Comparison of ENCODE assay signal across 1 fruit fly cellular context in the genomic region with DNA sequence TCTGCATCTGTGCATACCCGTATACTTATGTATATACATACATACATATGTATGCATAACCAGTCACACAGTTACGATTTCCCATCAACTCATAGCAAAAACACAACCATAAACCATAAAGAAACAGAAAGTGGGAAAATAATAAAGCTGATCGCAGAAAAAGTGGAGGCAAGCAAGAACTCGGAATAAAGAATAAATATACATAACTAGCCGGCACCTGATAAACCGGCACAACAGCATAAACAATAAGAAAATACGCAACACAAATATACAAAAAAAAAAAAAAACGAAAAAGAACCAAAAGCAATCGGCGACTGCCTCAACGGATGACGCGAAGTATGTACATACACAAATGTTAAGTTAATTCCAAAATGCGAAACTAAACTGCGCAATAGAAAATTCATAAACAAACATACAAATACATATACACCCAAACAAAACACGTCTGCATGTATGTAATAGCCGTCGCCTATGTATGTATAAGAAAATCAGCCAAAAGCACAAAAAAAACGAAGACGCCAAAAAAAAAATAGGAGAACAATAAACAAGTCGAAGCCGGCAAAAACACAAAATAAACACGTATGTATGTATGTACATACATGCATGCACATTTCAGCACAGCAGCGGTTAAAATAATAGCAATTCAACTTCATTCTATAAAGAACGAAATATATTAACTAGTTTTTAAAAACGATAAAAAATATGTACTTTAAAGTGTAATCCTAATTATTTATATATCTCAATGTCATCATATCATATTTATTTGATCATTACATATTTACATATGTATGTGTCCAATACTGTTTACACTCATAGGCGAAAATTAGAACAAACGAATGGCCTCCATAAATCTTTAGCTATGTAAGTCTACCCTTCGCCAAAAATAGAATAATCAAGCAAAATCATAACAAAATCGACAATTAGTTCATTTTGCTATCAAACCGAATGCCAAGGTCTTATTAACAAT.
A peak's percentile ranks its signal among the peaks of the same experiment; 100 is the strongest.
TF ChIP-seq lines count a peak whose summit lies in the region.

No protein-coding gene starts in this region.

TF ChIP-seq in whole organism, embryonic, 481 proteins besides CTCF, POLR2A, EP300 and RAD21 (continued from another document and continues in another):
- no peak for TF ChIP-seq CG1647 (GFP tag; optimal IDR thresholded peaks at IDR 0.05; lab: Kevin White, UChicago)
- peak; percentile 33; the same call in 1 of the 2 replicates for TF ChIP-seq onecut (GFP tag; IDR thresholded peaks at IDR 0.05; lab: Robert Waterston, UW)
- TF ChIP-seq D (optimal IDR thresholded peaks at IDR 0.05; lab: Kevin White, UChicago), result no peak
- no peak for TF ChIP-seq D (GFP tag; optimal IDR thresholded peaks at IDR 0.05; lab: Kevin White, UChicago)
- no peak for TF ChIP-seq CG14965 (GFP tag; optimal IDR thresholded peaks at IDR 0.05; lab: Kevin White, UChicago; ENCODE audit: borderline replicate concordance)
- TF ChIP-seq pnt (GFP tag; optimal IDR thresholded peaks at IDR 0.05; lab: Kevin White, UChicago), result no peak
- no peak for TF ChIP-seq HLH4C (GFP tag; IDR thresholded peaks at IDR 0.05; lab: Robert Waterston, UW; ENCODE audit: partially characterized antibody)
- TF ChIP-seq CG15514 (GFP tag; optimal IDR thresholded peaks at IDR 0.05; lab: Kevin White, UChicago), result peak; percentile 66
- TF ChIP-seq CG11247 (GFP tag; IDR thresholded peaks at IDR 0.05; lab: Robert Waterston, UW), result peak; percentile 71; the same call in 1 of the 2 replicates
- peak; percentile 7 for TF ChIP-seq Atf3 (GFP tag; optimal IDR thresholded peaks at IDR 0.05; lab: Kevin White, UChicago)
- peak; percentile 63 for TF ChIP-seq CG9215 (GFP tag; IDR thresholded peaks at IDR 0.05; lab: Robert Waterston, UW)
- peak; percentile 20 for TF ChIP-seq CrebB (tag; optimal IDR thresholded peaks at IDR 0.05; lab: Kevin White, UChicago)
- TF ChIP-seq esg (GFP tag; conservative IDR thresholded peaks at IDR 0.05; lab: Robert Waterston, UW), result peak; percentile 63
- TF ChIP-seq pfk (GFP tag; optimal IDR thresholded peaks at IDR 0.05; lab: Kevin White, UChicago), result no peak
- TF ChIP-seq B-H2 (GFP tag; optimal IDR thresholded peaks at IDR 0.05; lab: Kevin White, UChicago), result no peak
- TF ChIP-seq Jarid2 (GFP tag; optimal IDR thresholded peaks at IDR 0.05; lab: Kevin White, UChicago), result peak; percentile 38
- TF ChIP-seq CG10267 (tag; optimal IDR thresholded peaks at IDR 0.05; lab: Kevin White, UChicago), result peak; percentile 64
- TF ChIP-seq CG16779 (GFP tag; IDR thresholded peaks at IDR 0.05; lab: Robert Waterston, UW), result 0 out of 2 replicates have a peak, but pooled peaks have one; percentile 22
- TF ChIP-seq crp (GFP tag; optimal IDR thresholded peaks at IDR 0.05; lab: Kevin White, UChicago), result no peak
- TF ChIP-seq Dfd (GFP tag; optimal IDR thresholded peaks at IDR 0.05; lab: Kevin White, UChicago), result no peak
- peak; percentile 67 for TF ChIP-seq scrt (GFP tag; optimal IDR thresholded peaks at IDR 0.05; lab: Kevin White, UChicago)
- TF ChIP-seq CG2199 (GFP tag; IDR thresholded peaks at IDR 0.05; lab: Robert Waterston, UW), result no peak
- TF ChIP-seq Hr3 (GFP tag; optimal IDR thresholded peaks at IDR 0.05; lab: Kevin White, UChicago), result peak; percentile 59
- TF ChIP-seq Scr (GFP tag; IDR thresholded peaks at IDR 0.05; lab: Robert Waterston, UW; ENCODE audit: partially characterized antibody), result no peak
- TF ChIP-seq Fer1 (GFP tag; optimal IDR thresholded peaks at IDR 0.05; lab: Kevin White, UChicago), result peak; percentile 78
- peak; percentile 60 for TF ChIP-seq Nf-YB (GFP tag; optimal IDR thresholded peaks at IDR 0.05; lab: Kevin White, UChicago)
- TF ChIP-seq CG9437 (GFP tag; optimal IDR thresholded peaks at IDR 0.05; lab: Kevin White, UChicago), result peak; percentile 72
- peak; percentile 54; the same call in 1 of the 2 replicates for TF ChIP-seq gsb (GFP tag; IDR thresholded peaks at IDR 0.05; lab: Robert Waterston, UW)
- TF ChIP-seq CG1024 (GFP tag; IDR thresholded peaks at IDR 0.05; lab: Robert Waterston, UW), result peak; percentile 53; the same call in 1 of the 2 replicates
- no peak for TF ChIP-seq CG3838 (GFP tag; optimal IDR thresholded peaks at IDR 0.05; lab: Kevin White, UChicago)
- TF ChIP-seq CG8281 (tag; optimal IDR thresholded peaks at IDR 0.05; lab: Kevin White, UChicago), result no peak
- peak; percentile 39 for TF ChIP-seq exex (tag; optimal IDR thresholded peaks at IDR 0.05; lab: Kevin White, UChicago)
- TF ChIP-seq CG12744 (GFP tag; optimal IDR thresholded peaks at IDR 0.05; lab: Kevin White, UChicago), result no peak
- peak; percentile 85 for TF ChIP-seq CG18599 (GFP tag; optimal IDR thresholded peaks at IDR 0.05; lab: Kevin White, UChicago)
- no peak for TF ChIP-seq tna (GFP tag; IDR thresholded peaks at IDR 0.05; lab: Robert Waterston, UW; ENCODE audit: partially characterized antibody)
- TF ChIP-seq Xrp1 (GFP tag; IDR thresholded peaks at IDR 0.05; lab: Robert Waterston, UW), result peak; percentile 64; the same call in 1 of the 2 replicates
- no peak for TF ChIP-seq danr (GFP tag; IDR thresholded peaks at IDR 0.05; lab: Robert Waterston, UW)
- peak; percentile 50 for TF ChIP-seq nerfin-1 (tag; optimal IDR thresholded peaks at IDR 0.05; lab: Kevin White, UChicago)
- peak; percentile 62 for TF ChIP-seq psq (GFP tag; optimal IDR thresholded peaks at IDR 0.05; lab: Kevin White, UChicago)
- no peak for TF ChIP-seq CG12071 (GFP tag; optimal IDR thresholded peaks at IDR 0.05; lab: Kevin White, UChicago)
- TF ChIP-seq Med (GFP tag; lab: Kevin White, UChicago), result peak; percentile 43
- TF ChIP-seq Dip3 (GFP tag; optimal IDR thresholded peaks at IDR 0.05; lab: Kevin White, UChicago), result no peak
- no peak for TF ChIP-seq CG10543 (GFP tag; optimal IDR thresholded peaks at IDR 0.05; lab: Kevin White, UChicago)
- TF ChIP-seq CG17361 (GFP tag; IDR thresholded peaks at IDR 0.05; lab: Robert Waterston, UW), result peak; percentile 79
- TF ChIP-seq cad (GFP tag; optimal IDR thresholded peaks at IDR 0.05; lab: Kevin White, UChicago), result no peak
- TF ChIP-seq ems (GFP tag; optimal IDR thresholded peaks at IDR 0.05; lab: Kevin White, UChicago), result no peak
- peak; percentile 66; the same call in 2 of the 3 replicates for TF ChIP-seq ci (GFP tag; IDR thresholded peaks at IDR 0.05; lab: Robert Waterston, UW)
- TF ChIP-seq C15 (GFP tag; IDR thresholded peaks at IDR 0.05; lab: Robert Waterston, UW), result 0 out of 3 replicates have a peak, but pooled peaks have one; percentile 7
- TF ChIP-seq MESR4 (GFP tag; optimal IDR thresholded peaks at IDR 0.05; lab: Kevin White, UChicago), result no peak
- peak; percentile 39 for TF ChIP-seq CG1792 (GFP tag; optimal IDR thresholded peaks at IDR 0.05; lab: Kevin White, UChicago)
- TF ChIP-seq gsb-n (tag; optimal IDR thresholded peaks at IDR 0.05; lab: Kevin White, UChicago), result peak; percentile 28
- TF ChIP-seq CG7963 (GFP tag; IDR thresholded peaks at IDR 0.05; lab: Robert Waterston, UW; ENCODE audit: partially characterized antibody), result no peak
- TF ChIP-seq dmrt11E (tag; optimal IDR thresholded peaks at IDR 0.05; lab: Kevin White, UChicago), result peak; percentile 43
- TF ChIP-seq p53 (GFP tag; optimal IDR thresholded peaks at IDR 0.05; lab: Kevin White, UChicago), result no peak
- no peak for TF ChIP-seq Side (GFP tag; optimal IDR thresholded peaks at IDR 0.05; lab: Kevin White, UChicago)
- no peak for TF ChIP-seq CG33557 (GFP tag; optimal IDR thresholded peaks at IDR 0.05; lab: Kevin White, UChicago)
- peak; percentile 7 for TF ChIP-seq CG16815 (GFP tag; optimal IDR thresholded peaks at IDR 0.05; lab: Kevin White, UChicago)
- TF ChIP-seq Fer2 (tag; optimal IDR thresholded peaks at IDR 0.05; lab: Kevin White, UChicago), result peak; percentile 39
- no peak for TF ChIP-seq ato (GFP tag; IDR thresholded peaks at IDR 0.05; lab: Robert Waterston, UW; ENCODE audit: partially characterized antibody)
- TF ChIP-seq chm (GFP tag; IDR thresholded peaks at IDR 0.05; lab: Robert Waterston, UW), result peak; percentile 73; the same call in 1 of the 2 replicates
- peak; percentile 34 for TF ChIP-seq Drgx (GFP tag; IDR thresholded peaks at IDR 0.05; lab: Robert Waterston, UW)
- TF ChIP-seq NC2α (GFP tag; optimal IDR thresholded peaks at IDR 0.05; lab: Kevin White, UChicago), result no peak
- TF ChIP-seq Ets97D (GFP tag; optimal IDR thresholded peaks at IDR 0.05; lab: Kevin White, UChicago), result no peak
- TF ChIP-seq YL-1 (GFP tag; optimal IDR thresholded peaks at IDR 0.05; lab: Kevin White, UChicago), result no peak
- TF ChIP-seq Lpt (GFP tag; optimal IDR thresholded peaks at IDR 0.05; lab: Kevin White, UChicago), result no peak
- peak; percentile 49 for TF ChIP-seq Deaf1 (tag; optimal IDR thresholded peaks at IDR 0.05; lab: Kevin White, UChicago)
- peak; percentile 83 for TF ChIP-seq tgo (GFP tag; IDR thresholded peaks at IDR 0.05; lab: Robert Waterston, UW)
- no peak for TF ChIP-seq Hmx (GFP tag; optimal IDR thresholded peaks at IDR 0.05; lab: Kevin White, UChicago)
- TF ChIP-seq br (optimal IDR thresholded peaks at IDR 0.05; lab: Kevin White, UChicago), result no peak
- TF ChIP-seq fd96Cb (tag; optimal IDR thresholded peaks at IDR 0.05; lab: Kevin White, UChicago), result peak; percentile 43
- peak; percentile 51 for TF ChIP-seq ttk (GFP tag; IDR thresholded peaks at IDR 0.05; lab: Robert Waterston, UW)
- peak; percentile 3 for TF ChIP-seq CG4617 (GFP tag; optimal IDR thresholded peaks at IDR 0.05; lab: Kevin White, UChicago; ENCODE audit: borderline replicate concordance)
- TF ChIP-seq bbx (GFP tag; IDR thresholded peaks at IDR 0.05; lab: Robert Waterston, UW; ENCODE audit: partially characterized antibody), result no peak
- TF ChIP-seq CG12236 (GFP tag; optimal IDR thresholded peaks at IDR 0.05; lab: Kevin White, UChicago), result no peak
- peak; percentile 63 for TF ChIP-seq tap (tag; optimal IDR thresholded peaks at IDR 0.05; lab: Kevin White, UChicago)
- no peak for TF ChIP-seq Bdp1 (GFP tag; optimal IDR thresholded peaks at IDR 0.05; lab: Kevin White, UChicago)
- TF ChIP-seq CG16813 (GFP tag; IDR thresholded peaks at IDR 0.05; lab: Robert Waterston, UW; ENCODE audit: partially characterized antibody), result no peak
- TF ChIP-seq CG18764 (GFP tag; optimal IDR thresholded peaks at IDR 0.05; lab: Kevin White, UChicago), result peak; percentile 36
- TF ChIP-seq cg (GFP tag; optimal IDR thresholded peaks at IDR 0.05; lab: Kevin White, UChicago), result peak; percentile 33
- no peak for TF ChIP-seq CG6791 (GFP tag; IDR thresholded peaks at IDR 0.05; lab: Robert Waterston, UW; ENCODE audit: partially characterized antibody)
- no peak for TF ChIP-seq lov (optimal IDR thresholded peaks at IDR 0.05; lab: Kevin White, UChicago)
- TF ChIP-seq lov (GFP tag; IDR thresholded peaks at IDR 0.05; lab: Robert Waterston, UW), result no peak
- TF ChIP-seq emc (GFP tag; optimal IDR thresholded peaks at IDR 0.05; lab: Kevin White, UChicago), result no peak
- no peak for TF ChIP-seq CG8290 (GFP tag; optimal IDR thresholded peaks at IDR 0.05; lab: Kevin White, UChicago)
- peak in 1 of 2 experiments; percentile 55 for TF ChIP-seq CG8290 (tag; optimal IDR thresholded peaks at IDR 0.05; lab: Kevin White, UChicago)
- no peak for TF ChIP-seq CG7745 (tag; optimal IDR thresholded peaks at IDR 0.05; lab: Kevin White, UChicago)
- TF ChIP-seq CG6689 (GFP tag; IDR thresholded peaks at IDR 0.05; lab: Robert Waterston, UW), result peak; percentile 81
- peak; percentile 88 for TF ChIP-seq vvl (GFP tag; IDR thresholded peaks at IDR 0.05; lab: Robert Waterston, UW)
- no peak for TF ChIP-seq tx (GFP tag; optimal IDR thresholded peaks at IDR 0.05; lab: Kevin White, UChicago)
- TF ChIP-seq ac (GFP tag; optimal IDR thresholded peaks at IDR 0.05; lab: Kevin White, UChicago), result no peak
- TF ChIP-seq CG18262 (tag; optimal IDR thresholded peaks at IDR 0.05; lab: Kevin White, UChicago), result peak; percentile 74
- TF ChIP-seq Opbp (GFP tag; IDR thresholded peaks at IDR 0.05; lab: Robert Waterston, UW; ENCODE audit: partially characterized antibody), result no peak
- no peak for TF ChIP-seq CG8765 (GFP tag; IDR thresholded peaks at IDR 0.05; lab: Robert Waterston, UW)
- no peak for TF ChIP-seq hbn (GFP tag; IDR thresholded peaks at IDR 0.05; lab: Robert Waterston, UW; ENCODE audit: partially characterized antibody)
- TF ChIP-seq Sry-δ (GFP tag; optimal IDR thresholded peaks at IDR 0.05; lab: Kevin White, UChicago), result no peak
- TF ChIP-seq D19B (GFP tag; optimal IDR thresholded peaks at IDR 0.05; lab: Kevin White, UChicago), result peak; percentile 50
- peak; percentile 17 for TF ChIP-seq zfh2 (GFP tag; optimal IDR thresholded peaks at IDR 0.05; lab: Kevin White, UChicago)
- TF ChIP-seq wdn (GFP tag; IDR thresholded peaks at IDR 0.05; lab: Robert Waterston, UW), result peak; percentile 61
- no peak for TF ChIP-seq CG7271 (tag; optimal IDR thresholded peaks at IDR 0.05; lab: Kevin White, UChicago)
- TF ChIP-seq mirr (GFP tag; optimal IDR thresholded peaks at IDR 0.05; lab: Kevin White, UChicago), result peak; percentile 4
- TF ChIP-seq luna (GFP tag; optimal IDR thresholded peaks at IDR 0.05; lab: Kevin White, UChicago), result no peak
- no peak for TF ChIP-seq disco-r (GFP tag; optimal IDR thresholded peaks at IDR 0.05; lab: Kevin White, UChicago)
- TF ChIP-seq MBD-R2 (GFP tag; IDR thresholded peaks at IDR 0.05; lab: Robert Waterston, UW), result peak; percentile 28; the same call in 1 of the 2 replicates
- TF ChIP-seq CG14860 (GFP tag; IDR thresholded peaks at IDR 0.05; lab: Robert Waterston, UW; ENCODE audit: partially characterized antibody), result no peak
- TF ChIP-seq Aef1 (GFP tag; IDR thresholded peaks at IDR 0.05; lab: Robert Waterston, UW), result peak; percentile 46; the same call in 2 of the 3 replicates
- TF ChIP-seq CG30431 (GFP tag; optimal IDR thresholded peaks at IDR 0.05; lab: Kevin White, UChicago), result no peak
- TF ChIP-seq CG15269 (tag; optimal IDR thresholded peaks at IDR 0.05; lab: Kevin White, UChicago), result peak; percentile 84
- peak; percentile 42 for TF ChIP-seq az2 (GFP tag; optimal IDR thresholded peaks at IDR 0.05; lab: Kevin White, UChicago)
- peak; percentile 79 for TF ChIP-seq al (GFP tag; IDR thresholded peaks at IDR 0.05; lab: Robert Waterston, UW)
- TF ChIP-seq Spps (tag; optimal IDR thresholded peaks at IDR 0.05; lab: Kevin White, UChicago), result no peak
- TF ChIP-seq Ptx1 (GFP tag; IDR thresholded peaks at IDR 0.05; lab: Robert Waterston, UW), result peak; percentile 82
- TF ChIP-seq Vsx1 (GFP tag; optimal IDR thresholded peaks at IDR 0.05; lab: Kevin White, UChicago), result no peak
- TF ChIP-seq Hsf (GFP tag; optimal IDR thresholded peaks at IDR 0.05; lab: Kevin White, UChicago), result peak; percentile 50
- no peak for TF ChIP-seq en (GFP tag; optimal IDR thresholded peaks at IDR 0.05; lab: Kevin White, UChicago)
- peak; percentile 89 for TF ChIP-seq sens (GFP tag; lab: Kevin White, UChicago)
- TF ChIP-seq caup (GFP tag; optimal IDR thresholded peaks at IDR 0.05; lab: Kevin White, UChicago; ENCODE audit: severe bottlenecking), result peak; percentile 57
- TF ChIP-seq Trl (optimal IDR thresholded peaks at IDR 0.05; lab: Kevin White, UChicago), result no peak
- no peak for TF ChIP-seq Trl (GFP tag; optimal IDR thresholded peaks at IDR 0.05; lab: Kevin White, UChicago)
- TF ChIP-seq CG9876 (GFP tag; optimal IDR thresholded peaks at IDR 0.05; lab: Kevin White, UChicago), result no peak
